Fruit fly (Drosophila melanogaster): ENCODE measurements around the gene Gr89a.

- TF ChIP-seq Dfd (GFP tag; optimal IDR thresholded peaks at IDR 0.05) (no peak), dl (GFP tag; optimal IDR thresholded peaks at IDR 0.05; ENCODE audit: insufficient read depth in 1 of 2, partially characterized antibody in 2 of 2) (no peak), brk (GFP tag; optimal IDR thresholded peaks at IDR 0.05) (no peak), ey (GFP tag; optimal IDR thresholded peaks at IDR 0.05) (peak; percentile 16), foxo (GFP tag; optimal IDR thresholded peaks at IDR 0.05) (peak in 1 of 2 experiments; percentile 28), pan (optimal IDR thresholded peaks at IDR 0.05) (no peak), Sp1 (GFP tag; optimal IDR thresholded peaks at IDR 0.05) (no peak), lola (GFP tag; optimal IDR thresholded peaks at IDR 0.05) (no peak), psq (GFP tag; optimal IDR thresholded peaks at IDR 0.05) (no peak), woc (GFP tag; optimal IDR thresholded peaks at IDR 0.05) (no peak), Hr78 (GFP tag; optimal IDR thresholded peaks at IDR 0.05) (no peak), N (GFP tag; optimal IDR thresholded peaks at IDR 0.05) (no peak), sv (GFP tag; optimal IDR thresholded peaks at IDR 0.05) (no peak)
Measured at dm6 chr3R:16500919-16501851, 2.4 kb upstream of the Gr89a start, which contains the start of gene Decay.

Measured in whole organism, wandering third instar larva.